Worm (Caenorhabditis elegans): ENCODE data around the gene mrps-9.
A peak's percentile ranks its signal among the peaks of the same experiment; 100 is the strongest.

Gene mrps-9

ce11 chrIII:8242809-8243208, 23.1 kb upstream of the mrps-9 start, which contains the start of gene C02F5.12 (continued):
- TF ChIP-seq mcd-1 (GFP tag; IDR thresholded peaks at IDR 0.05) = peak; percentile 28; the same call in 1 of the 2 replicates
- no peak for TF ChIP-seq repo-1 (tag; optimal IDR thresholded peaks at IDR 0.05)
- TF ChIP-seq rec-8 (tag; optimal IDR thresholded peaks at IDR 0.05) = no peak
- no peak for TF ChIP-seq F57A8.1 (GFP tag; optimal IDR thresholded peaks at IDR 0.05)
- TF ChIP-seq ztf-25 (GFP tag; IDR thresholded peaks at IDR 0.05) = no peak
- TF ChIP-seq nfya-2 (GFP tag; IDR thresholded peaks at IDR 0.05) = 0 out of 2 replicates have a peak, but pooled peaks have one; percentile 69
- no peak for TF ChIP-seq somi-1 (GFP tag; optimal IDR thresholded peaks at IDR 0.05)
- TF ChIP-seq C17E4.6 (GFP tag; IDR thresholded peaks at IDR 0.05) = no peak
- TF ChIP-seq ama-1 (optimal IDR thresholded peaks at IDR 0.05) = no peak
- TF ChIP-seq ama-1 (GFP tag; optimal IDR thresholded peaks at IDR 0.05) = no peak
- peak; percentile 38 for TF ChIP-seq hmg-1.2 (GFP tag; IDR thresholded peaks at IDR 0.05)
- no peak for TF ChIP-seq dpff-1 (tag; optimal IDR thresholded peaks at IDR 0.05)
- peak; percentile 16 for TF ChIP-seq attf-5 (GFP tag; optimal IDR thresholded peaks at IDR 0.05)
- TF ChIP-seq ceh-100 (GFP tag; IDR thresholded peaks at IDR 0.05) = no peak
- TF ChIP-seq egrh-3 (GFP tag; IDR thresholded peaks at IDR 0.05) = no peak
- TF ChIP-seq F39B2.1 (GFP tag; IDR thresholded peaks at IDR 0.05) = no peak
- 0 out of 2 replicates have a peak, but pooled peaks have one; percentile 19 for TF ChIP-seq attf-3 (GFP tag; conservative IDR thresholded peaks at IDR 0.05)
- TF ChIP-seq F33H1.4 (GFP tag; IDR thresholded peaks at IDR 0.05) = no peak
- TF ChIP-seq B0336.3 (GFP tag; IDR thresholded peaks at IDR 0.05) = peak; percentile 42; the same call in 1 of the 2 replicates
- no peak for TF ChIP-seq bed-2 (GFP tag; IDR thresholded peaks at IDR 0.05)

ce11 chrIII:8244052-8244451, 21.8 kb upstream of the mrps-9 start, which contains the start of the genes pbs-6 and cids-1:
TSS of gene pbs-6 (minus strand) at chrIII:8244092.
TSS of gene cids-1 (plus strand) at chrIII:8244445.
- TF ChIP-seq sea-2 (GFP tag; IDR thresholded peaks at IDR 0.05) (no peak), ceh-58 (GFP tag; IDR thresholded peaks at IDR 0.05) (no peak), hmg-1.2 (GFP tag; IDR thresholded peaks at IDR 0.05) (peak; percentile 13; the same call in 1 of the 2 replicates), B0035.1 (tag; optimal IDR thresholded peaks at IDR 0.05) (no peak)

ce11 chrIII:8245591-8245990, 20.3 kb upstream of the mrps-9 start, which contains the start of gene C02F5.3:
TSS of gene C02F5.3 (plus strand) at chrIII:8245891.
- TF ChIP-seq hmg-1.2 (GFP tag; IDR thresholded peaks at IDR 0.05) (no peak), Y56A3A.18 (GFP tag; IDR thresholded peaks at IDR 0.05) (no peak), mel-28 (tag; optimal IDR thresholded peaks at IDR 0.05; ENCODE audit: borderline replicate concordance) (no peak), lsl-1 (GFP tag; optimal IDR thresholded peaks at IDR 0.05) (no peak), Y67H2A.10 (GFP tag; conservative IDR thresholded peaks at IDR 0.05) (no peak), ccch-3 (GFP tag; optimal IDR thresholded peaks at IDR 0.05) (no peak), snpc-1.1 (tag; optimal IDR thresholded peaks at IDR 0.05; ENCODE audit: insufficient read depth) (no peak), athp-1 (tag; optimal IDR thresholded peaks at IDR 0.05) (no peak), ceh-91 (GFP tag; IDR thresholded peaks at IDR 0.05) (no peak), lir-1 (GFP tag; conservative IDR thresholded peaks at IDR 0.05) (no peak)

- TF ChIP-seq akir-1 (GFP tag; optimal IDR thresholded peaks at IDR 0.05) (no peak), bed-1 (GFP tag; IDR thresholded peaks at IDR 0.05) (no peak), ztf-28 (GFP tag; IDR thresholded peaks at IDR 0.05) (no peak), dpl-1 (GFP tag; optimal IDR thresholded peaks at IDR 0.05) (no peak), nhr-27 (tag; optimal IDR thresholded peaks at IDR 0.05) (no peak), F55B11.4 (tag; optimal IDR thresholded peaks at IDR 0.05; ENCODE audit: borderline replicate concordance, insufficient read depth) (no peak), dpff-1 (tag; optimal IDR thresholded peaks at IDR 0.05) (no peak), snpc-1.1 (tag; optimal IDR thresholded peaks at IDR 0.05; ENCODE audit: insufficient read depth) (no peak), Y79H2A.3 (GFP tag; conservative IDR thresholded peaks at IDR 0.05) (no peak), F22D6.2 (tag; optimal IDR thresholded peaks at IDR 0.05) (no peak), madf-8 (GFP tag; conservative IDR thresholded peaks at IDR 0.05) (no peak), nhr-80 (tag; optimal IDR thresholded peaks at IDR 0.05) (no peak), nhr-90 (tag; optimal IDR thresholded peaks at IDR 0.05) (no peak), dox-1 (GFP tag; IDR thresholded peaks at IDR 0.05) (no peak), ztf-22 (GFP tag; optimal IDR thresholded peaks at IDR 0.05) (no peak), C06A6.2 (GFP tag; conservative IDR thresholded peaks at IDR 0.05) (no peak)
These were observed 18.8 kb upstream of the mrps-9 start, which contains the start of gene C02F5.13 for ce11 chrIII:8247051-8247450. TSS of gene C02F5.13 (plus strand) at chrIII:8247351.
